Fruit fly (Drosophila melanogaster): ENCODE results near the gene Galt.

Galt gene

dm6 chr2L:6698387-6698786 lies 30.6 kb upstream of the Galt start (continued):
- peak; percentile 56 for TF ChIP-seq CG4404 (GFP tag; IDR thresholded peaks at IDR 0.05)
- no peak for TF ChIP-seq Camta (GFP tag; optimal IDR thresholded peaks at IDR 0.05)
- TF ChIP-seq kah (GFP tag; optimal IDR thresholded peaks at IDR 0.05) = no peak
- TF ChIP-seq bowl (GFP tag; IDR thresholded peaks at IDR 0.05) = no peak
- no peak for TF ChIP-seq CG8359 (GFP tag; optimal IDR thresholded peaks at IDR 0.05; ENCODE audit: borderline replicate concordance)
- TF ChIP-seq CG2202 (tag; optimal IDR thresholded peaks at IDR 0.05) = no peak
- no peak for TF ChIP-seq CG10147 (GFP tag; optimal IDR thresholded peaks at IDR 0.05)
- no peak for TF ChIP-seq CG12659 (GFP tag; optimal IDR thresholded peaks at IDR 0.05)
- TF ChIP-seq CG10959 (GFP tag; IDR thresholded peaks at IDR 0.05) = no peak
- peak; percentile 58; the same call in 1 of the 2 replicates for TF ChIP-seq CG14014 (GFP tag; IDR thresholded peaks at IDR 0.05)
- no peak for TF ChIP-seq pnt (GFP tag; optimal IDR thresholded peaks at IDR 0.05)
- TF ChIP-seq shn (GFP tag; optimal IDR thresholded peaks at IDR 0.05) = no peak
- TF ChIP-seq CG4328 (GFP tag; optimal IDR thresholded peaks at IDR 0.05) = no peak
- TF ChIP-seq lov (optimal IDR thresholded peaks at IDR 0.05) = no peak
- peak; percentile 68; the same call in 1 of the 3 replicates for TF ChIP-seq lov (GFP tag; IDR thresholded peaks at IDR 0.05)
- TF ChIP-seq Dp (GFP tag; optimal IDR thresholded peaks at IDR 0.05) = no peak
- peak; percentile 24 for TF ChIP-seq oc (tag; optimal IDR thresholded peaks at IDR 0.05)
- peak; percentile 32; the same call in 1 of the 2 replicates for TF ChIP-seq ssp (GFP tag; IDR thresholded peaks at IDR 0.05)
- peak; percentile 4 for TF ChIP-seq CG18476 (GFP tag; optimal IDR thresholded peaks at IDR 0.05)
- no peak for TF ChIP-seq cato (GFP tag; optimal IDR thresholded peaks at IDR 0.05; ENCODE audit: borderline replicate concordance)
- TF ChIP-seq BtbVII (GFP tag; optimal IDR thresholded peaks at IDR 0.05) = no peak
- TF ChIP-seq CG7987 (GFP tag; optimal IDR thresholded peaks at IDR 0.05) = no peak
- TF ChIP-seq CG6689 (GFP tag; IDR thresholded peaks at IDR 0.05) = peak; percentile 43; the same call in 1 of the 2 replicates
- peak; percentile 57; the same call in 1 of the 3 replicates for TF ChIP-seq CG11093 (GFP tag; IDR thresholded peaks at IDR 0.05)
- no peak for TF ChIP-seq hkb (optimal IDR thresholded peaks at IDR 0.05)
- peak; percentile 24; the same call in 1 of the 2 replicates for TF ChIP-seq hkb (GFP tag; IDR thresholded peaks at IDR 0.05)
- TF ChIP-seq lab (GFP tag; optimal IDR thresholded peaks at IDR 0.05) = peak; percentile 48
- peak; percentile 20; the same call in 1 of the 3 replicates for TF ChIP-seq CG11695 (GFP tag; IDR thresholded peaks at IDR 0.05)
- no peak for TF ChIP-seq fd102C (GFP tag; optimal IDR thresholded peaks at IDR 0.05)
- peak; percentile 41; the same call in 1 of the 2 replicates for TF ChIP-seq lmd (GFP tag; IDR thresholded peaks at IDR 0.05)
- TF ChIP-seq CG9437 (GFP tag; optimal IDR thresholded peaks at IDR 0.05) = no peak
- peak; percentile 6 for TF ChIP-seq Atf3 (GFP tag; optimal IDR thresholded peaks at IDR 0.05)
- TF ChIP-seq CG2199 (GFP tag; IDR thresholded peaks at IDR 0.05) = no peak
- TF ChIP-seq Hmx (GFP tag; optimal IDR thresholded peaks at IDR 0.05) = no peak
- no peak for TF ChIP-seq insv (GFP tag; optimal IDR thresholded peaks at IDR 0.05)
- peak; percentile 42 for TF ChIP-seq Ssrp (tag; optimal IDR thresholded peaks at IDR 0.05)
- no peak for TF ChIP-seq ERR (GFP tag; optimal IDR thresholded peaks at IDR 0.05)
- TF ChIP-seq fd3F (GFP tag; optimal IDR thresholded peaks at IDR 0.05) = peak; percentile 7
- TF ChIP-seq CG3847 (GFP tag; IDR thresholded peaks at IDR 0.05) = no peak
- no peak for TF ChIP-seq Ravus (GFP tag; IDR thresholded peaks at IDR 0.05)
- TF ChIP-seq CG8765 (GFP tag; IDR thresholded peaks at IDR 0.05) = peak; percentile 59; the same call in 1 of the 2 replicates
- TF ChIP-seq esg (GFP tag; conservative IDR thresholded peaks at IDR 0.05) = peak; percentile 54
- TF ChIP-seq CG6654 (GFP tag; optimal IDR thresholded peaks at IDR 0.05) = no peak
- TF ChIP-seq amos (GFP tag; IDR thresholded peaks at IDR 0.05; ENCODE audit: partially characterized antibody) = no peak
- no peak for TF ChIP-seq CG13296 (GFP tag; optimal IDR thresholded peaks at IDR 0.05)
- TF ChIP-seq CG10431 (GFP tag; optimal IDR thresholded peaks at IDR 0.05) = no peak
- no peak for TF ChIP-seq Scr (GFP tag; IDR thresholded peaks at IDR 0.05; ENCODE audit: partially characterized antibody)
- no peak for TF ChIP-seq Kr (GFP tag; optimal IDR thresholded peaks at IDR 0.05)
- TF ChIP-seq gcm2 (GFP tag; optimal IDR thresholded peaks at IDR 0.05) = no peak
- no peak for TF ChIP-seq CG31365 (tag; optimal IDR thresholded peaks at IDR 0.05)
- no peak for TF ChIP-seq Jarid2 (GFP tag; optimal IDR thresholded peaks at IDR 0.05)

All from whole organism, embryonic.